Fruit fly (Drosophila melanogaster) whole organism: ENCODE data around the gene olf413.

Experiments used
- CG8478 ChIP-seq: fragments of >200 bp; optimal IDR thresholded peaks from 2 replicates; lab custom pipeline; 2018; ENCODE audit warnings: inconsistent platforms
- Dll ChIP-seq: fragments of >200 bp; optimal IDR thresholded peaks from 2 replicates; lab custom pipeline; 2017
- EcR ChIP-seq, 2 experiments: fragments of >200 bp; optimal IDR thresholded peaks; 2 replicates each; lab custom pipeline; 2017; ENCODE audit warnings: missing biosample characterization in 2 of 2, missing genetic modification characterization in 2 of 2, missing genetic modification reagents in 2 of 2
- pan ChIP-seq: fragments of >200 bp; optimal IDR thresholded peaks from 2 replicates; lab custom pipeline; 2017
- psq ChIP-seq: fragments of >200 bp; optimal IDR thresholded peaks from 2 replicates; lab custom pipeline; 2017
- usp ChIP-seq: fragments of >200 bp; optimal IDR thresholded peaks from 2 replicates; lab custom pipeline; 2017; ENCODE audit warnings: missing biosample characterization, missing genetic modification characterization, mixed read lengths

dm6 chr3L:22267248-22267957 is 131.5 kb downstream of the olf413 start, which contains the start of gene Csp:
- TF ChIP-seq pan (lab: Kevin White, UChicago) (peak; percentile 68), psq (lab: Kevin White, UChicago) (no peak), usp (GFP tag; lab: Kevin White, UChicago) (no peak), Dll (lab: Kevin White, UChicago) (peak; percentile 6), CG8478 (lab: Kevin White, UChicago) (no peak), EcR (GFP tag; optimal IDR thresholded peaks at IDR 0.05; lab: Kevin White, UChicago) (no peak)
